Worm (Caenorhabditis elegans): ENCODE data around the gene nlp-70.
A peak's percentile ranks its signal among the peaks of the same experiment; 100 is the strongest.

- TF ChIP-seq nhr-28 (tag; optimal IDR thresholded peaks at IDR 0.05) (no peak), Y105C5A.15 (GFP tag; IDR thresholded peaks at IDR 0.05) (no peak), unc-130 (GFP tag; optimal IDR thresholded peaks at IDR 0.05) (no peak), zag-1 (tag; optimal IDR thresholded peaks at IDR 0.05) (no peak), lin-15B (tag; optimal IDR thresholded peaks at IDR 0.05) (no peak), lin-39 (tag; optimal IDR thresholded peaks at IDR 0.05) (no peak), unc-62 (GFP tag; optimal IDR thresholded peaks at IDR 0.05 in 1 of 2) (peak in 1 of 2 experiments; percentile 50), unc-62 (tag; optimal IDR thresholded peaks at IDR 0.05) (no peak), ztf-11 (tag; optimal IDR thresholded peaks at IDR 0.05) (no peak), rbr-2 (tag; optimal IDR thresholded peaks at IDR 0.05) (no peak), lin-38 (GFP tag; IDR thresholded peaks at IDR 0.05) (no peak), dpl-1 (GFP tag; optimal IDR thresholded peaks at IDR 0.05) (no peak)
These were observed 23.1 kb upstream of the nlp-70 start for ce11 chrV:295802-296201.
